In the genomic region with DNA sequence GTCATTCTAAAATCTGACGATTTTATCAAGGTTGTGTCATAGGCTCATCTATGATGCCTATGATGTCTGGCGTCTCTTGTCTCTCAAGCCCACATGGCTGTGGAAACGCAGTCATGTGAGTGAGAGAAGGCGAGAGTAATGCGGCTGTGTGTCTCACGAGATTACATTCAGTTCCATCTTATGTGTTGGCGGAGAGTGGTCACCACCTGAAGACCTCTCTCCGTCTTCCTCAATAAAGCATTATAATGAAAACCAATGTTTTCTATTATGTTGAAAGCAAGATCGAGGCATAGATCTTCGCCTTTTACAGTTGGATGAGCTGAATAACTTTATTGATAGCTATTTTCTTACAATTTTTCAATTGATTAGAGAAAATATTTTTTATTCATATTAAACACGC, we compare ENCODE assay signal across 1 worm cellular context.
TF ChIP-seq lines count a peak whose summit lies in the region.

No protein-coding gene starts in this region.

TF ChIP-seq in whole organism, L4 larva, 104 proteins besides CTCF, POLR2A, EP300 and RAD21 (continued from another document):
- TF ChIP-seq ctbp-1 (GFP tag; IDR thresholded peaks at IDR 0.05; lab: Robert Waterston, UW): 0 out of 2 replicates have a peak, but pooled peaks have one; percentile 18
TF ChIP-seq in whole organism, L4 larva: peak in this region for 20; not testable (repeated sequence) for 84.
